Fruit fly (Drosophila melanogaster): ENCODE measurements around the gene CG46515.
"Not testable (repeated sequence)": the region's sequence is repeated elsewhere in the genome, so short reads cannot be mapped to it uniquely, and the experiment has no call there.

DNA sequence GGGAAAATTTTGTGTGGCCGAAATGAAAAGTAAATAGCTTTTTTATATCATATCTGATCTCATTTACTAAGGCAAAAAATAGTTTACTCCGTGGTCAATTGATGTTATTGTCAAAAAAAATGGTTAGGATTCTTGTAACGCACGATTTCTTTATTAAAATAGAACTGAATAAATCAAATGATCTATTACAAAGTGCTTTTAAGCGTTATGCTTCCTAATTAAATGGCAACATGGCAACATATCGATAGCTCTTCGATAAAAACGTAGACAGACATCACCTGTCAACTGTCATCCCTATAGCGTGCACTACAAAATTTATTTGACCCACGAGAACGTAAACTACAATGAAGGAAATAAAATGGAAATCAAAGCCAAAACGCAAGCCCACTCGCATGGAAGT, 29.6 kb upstream of the CG46515 start, which contains the start of gene CG46509:
- not testable (repeated sequence) for TF ChIP-seq CG6163 (GFP tag; IDR thresholded peaks at IDR 0.05); Sox14 (GFP tag; optimal IDR thresholded peaks at IDR 0.05); OdsH (GFP tag; optimal IDR thresholded peaks at IDR 0.05); eg (GFP tag; IDR thresholded peaks at IDR 0.05); CG8319 (GFP tag; optimal IDR thresholded peaks at IDR 0.05); CG11294 (GFP tag; IDR thresholded peaks at IDR 0.05); CG9139 (GFP tag; optimal IDR thresholded peaks at IDR 0.05); Smox (GFP tag; optimal IDR thresholded peaks at IDR 0.05)

Data from whole organism, prepupa.